Fruit fly (Drosophila melanogaster) whole organism, embryonic: ENCODE data around the gene Cpr73D.

Experiments
- B-H1 ChIP-seq: fragments of 200-800 bp; sonication (Bioruptor generic); IDR thresholded peaks from 3 replicates; pipeline ENCODE4 v1.3.6; 2022; ENCODE audit warnings: missing biosample characterization, missing genetic modification characterization
- Bdp1 ChIP-seq: fragments of 200-800 bp; sonication (Bioruptor generic); optimal IDR thresholded peaks from 3 replicates; lab custom pipeline; 2016; ENCODE audit warnings: missing biosample characterization, missing genetic modification characterization
- Blimp-1 ChIP-seq: fragments of 200-800 bp; sonication (Bioruptor generic); optimal IDR thresholded peaks from 3 replicates; lab custom pipeline; 2018; ENCODE audit warnings: missing biosample characterization, missing genetic modification characterization, mild to moderate bottlenecking, moderate library complexity, missing genetic modification reagents
- CG10147 ChIP-seq: fragments of 200-800 bp; sonication (Bioruptor generic); optimal IDR thresholded peaks from 2 replicates; lab custom pipeline; 2019; ENCODE audit warnings: missing biosample characterization, mild to moderate bottlenecking, missing genetic modification characterization, moderate library complexity
- CG10979 ChIP-seq: fragments of 200-800 bp; sonication (Bioruptor generic); optimal IDR thresholded peaks from 2 replicates; lab custom pipeline; 2018; ENCODE audit warnings: missing biosample characterization, mild to moderate bottlenecking, missing genetic modification characterization, moderate library complexity
- CG11093 ChIP-seq: fragments of 200-800 bp; sonication (Bioruptor generic); IDR thresholded peaks from 3 replicates; pipeline ENCODE4 v1.3.6; 2022; ENCODE audit warnings: missing biosample characterization, missing genetic modification characterization
- CG11504 ChIP-seq: fragments of 200-800 bp; sonication (Bioruptor generic); optimal IDR thresholded peaks from 3 replicates; lab custom pipeline; 2019; ENCODE audit warnings: missing biosample characterization, mild to moderate bottlenecking, missing genetic modification characterization, moderate library complexity
- CG12104 ChIP-seq: fragments of 200-800 bp; sonication (Bioruptor generic); optimal IDR thresholded peaks from 3 replicates; lab custom pipeline; 2016; ENCODE audit warnings: missing biosample characterization, missing genetic modification characterization
- CG12236 ChIP-seq: fragments of 200-800 bp; sonication (Bioruptor generic); optimal IDR thresholded peaks from 2 replicates; lab custom pipeline; 2016; ENCODE audit warnings: missing biosample characterization, missing genetic modification characterization
- CG14441 ChIP-seq: fragments of 200-800 bp; sonication (Bioruptor generic); IDR thresholded peaks from 2 replicates; pipeline ENCODE4 v1.3.6; 2022; ENCODE audit warnings: missing biosample characterization, missing genetic modification characterization
- CG15514 ChIP-seq: fragments of 200-800 bp; sonication (Bioruptor generic); optimal IDR thresholded peaks from 3 replicates; lab custom pipeline; 2017; ENCODE audit warnings: missing biosample characterization, missing genetic modification characterization, mild to moderate bottlenecking, moderate library complexity, missing genetic modification reagents
- CG15601 ChIP-seq: fragments of 200-800 bp; sonication (Bioruptor generic); optimal IDR thresholded peaks from 3 replicates; lab custom pipeline; 2019; ENCODE audit warnings: missing biosample characterization, mild to moderate bottlenecking, missing genetic modification characterization, moderate library complexity
- CG17359 ChIP-seq: fragments of 200-800 bp; sonication (Bioruptor generic); optimal IDR thresholded peaks from 3 replicates; lab custom pipeline; 2018; ENCODE audit warnings: missing biosample characterization, mild to moderate bottlenecking, missing genetic modification characterization, moderate library complexity
- CG18599 ChIP-seq: fragments of 200-800 bp; sonication (Bioruptor generic); optimal IDR thresholded peaks from 3 replicates; lab custom pipeline; 2017; ENCODE audit warnings: missing biosample characterization, missing genetic modification characterization, mild to moderate bottlenecking, moderate library complexity, missing genetic modification reagents
- CG31441 ChIP-seq: fragments of 200-800 bp; sonication (Bioruptor generic); IDR thresholded peaks from 2 replicates; pipeline ENCODE4 v1.3.6; 2022; ENCODE audit warnings: missing biosample characterization, missing genetic modification characterization
- CG3163 ChIP-seq: fragments of 200-800 bp; sonication (Bioruptor generic); optimal IDR thresholded peaks from 3 replicates; lab custom pipeline; 2016; ENCODE audit warnings: missing biosample characterization, missing genetic modification characterization
- CG32767 ChIP-seq: fragments of 200-800 bp; sonication (Bioruptor generic); IDR thresholded peaks from 2 replicates; pipeline ENCODE4 v1.3.6; 2022; ENCODE audit warnings: missing biosample characterization, missing genetic modification characterization
- CG32772 ChIP-seq: fragments of 200-800 bp; sonication (Bioruptor generic); IDR thresholded peaks from 2 replicates; pipeline ENCODE4 v1.3.6; 2022; ENCODE audit warnings: missing biosample characterization, missing genetic modification characterization
- CG4328 ChIP-seq: fragments of 200-800 bp; sonication (Bioruptor generic); optimal IDR thresholded peaks from 3 replicates; lab custom pipeline; 2017; ENCODE audit warnings: missing biosample characterization, missing genetic modification reagents, missing genetic modification characterization
- CG5953 ChIP-seq: fragments of 200-800 bp; sonication (Bioruptor generic); IDR thresholded peaks from 2 replicates; pipeline ENCODE4 v1.3.6; 2022; ENCODE audit warnings: missing biosample characterization, missing genetic modification characterization
- CG6765 ChIP-seq: fragments of 200-800 bp; sonication (Bioruptor generic); optimal IDR thresholded peaks from 3 replicates; lab custom pipeline; 2017; ENCODE audit warnings: missing biosample characterization, mild to moderate bottlenecking, missing genetic modification characterization
- CG7839 ChIP-seq: fragments of 200-800 bp; sonication (Bioruptor generic); optimal IDR thresholded peaks from 3 replicates; lab custom pipeline; 2018; ENCODE audit warnings: missing biosample characterization, mild to moderate bottlenecking, missing genetic modification characterization, moderate library complexity
- CG8359 ChIP-seq: fragments of 200-800 bp; sonication (Bioruptor generic); optimal IDR thresholded peaks from 2 replicates; lab custom pipeline; 2017; ENCODE audit warnings: missing biosample characterization, mild to moderate bottlenecking, missing genetic modification characterization, borderline replicate concordance
- CkIIα-i1 ChIP-seq: fragments of 200-800 bp; sonication (Bioruptor generic); IDR thresholded peaks from 2 replicates; pipeline ENCODE4 v1.3.6; 2022; ENCODE audit warnings: missing biosample characterization, missing genetic modification characterization
- Dek ChIP-seq: fragments of 200-800 bp; sonication (Bioruptor generic); optimal IDR thresholded peaks from 3 replicates; lab custom pipeline; 2019; ENCODE audit warnings: missing biosample characterization, mild to moderate bottlenecking, missing genetic modification characterization, moderate library complexity
- Dll ChIP-seq: fragments of 200-800 bp; sonication (Bioruptor generic); IDR thresholded peaks from 4 replicates; pipeline ENCODE4 v1.3.6; 2022; ENCODE audit warnings: missing biosample characterization, missing genetic modification characterization; ENCODE audit not compliant: partially characterized antibody
- Elba2 ChIP-seq: fragments of 200-800 bp; sonication (Bioruptor generic); optimal IDR thresholded peaks from 3 replicates; lab custom pipeline; 2016; ENCODE audit warnings: missing biosample characterization, missing genetic modification characterization
- Fer1 ChIP-seq: fragments of 200-800 bp; sonication (Bioruptor generic); optimal IDR thresholded peaks from 2 replicates; lab custom pipeline; 2017; ENCODE audit warnings: missing biosample characterization, mild to moderate bottlenecking, missing genetic modification characterization
- HHEX ChIP-seq: fragments of 200-800 bp; sonication (Bioruptor generic); optimal IDR thresholded peaks from 3 replicates; lab custom pipeline; 2017; ENCODE audit warnings: missing biosample characterization, mild to moderate bottlenecking, missing genetic modification characterization, missing genetic modification reagents
- Hey ChIP-seq: fragments of 200-800 bp; sonication (Bioruptor generic); optimal IDR thresholded peaks from 3 replicates; lab custom pipeline; 2018; ENCODE audit warnings: missing biosample characterization, mild to moderate bottlenecking, missing genetic modification characterization
- Hmx ChIP-seq: fragments of 200-800 bp; sonication (Bioruptor generic); optimal IDR thresholded peaks from 2 replicates; lab custom pipeline; 2016; ENCODE audit warnings: missing biosample characterization, missing genetic modification characterization
- Med ChIP-seq: fragments of 200-800 bp; sonication (Bioruptor generic); peaks from one replicate; lab custom pipeline; 2016; ENCODE audit warnings: missing biosample characterization, missing genetic modification characterization, mild to moderate bottlenecking, inconsistent platforms, moderate library complexity
- Ptx1 ChIP-seq: fragments of 200-800 bp; sonication (Bioruptor generic); IDR thresholded peaks from 2 replicates; pipeline ENCODE4 v1.3.6; 2022; ENCODE audit warnings: missing biosample characterization, missing genetic modification characterization
- Rx ChIP-seq: fragments of 200-800 bp; sonication (Bioruptor generic); IDR thresholded peaks from 2 replicates; pipeline ENCODE4 v1.3.6; 2022; ENCODE audit warnings: missing biosample characterization, missing genetic modification characterization
- Xbp1 ChIP-seq: fragments of 200-800 bp; sonication (Bioruptor generic); optimal IDR thresholded peaks from 3 replicates; lab custom pipeline; 2016; ENCODE audit warnings: missing biosample characterization, mild to moderate bottlenecking, missing genetic modification characterization
- al ChIP-seq: fragments of 200-800 bp; sonication (Bioruptor generic); IDR thresholded peaks from 2 replicates; pipeline ENCODE4 v1.3.6; 2022; ENCODE audit warnings: missing biosample characterization, missing genetic modification characterization
- bcd ChIP-seq: fragments of 200-800 bp; sonication (Bioruptor generic); optimal IDR thresholded peaks from 2 replicates; lab custom pipeline; 2017; ENCODE audit warnings: missing biosample characterization, mild to moderate bottlenecking, missing genetic modification characterization
- bsh ChIP-seq, 2 experiments: fragments of 200-800 bp; sonication (Bioruptor generic); optimal IDR thresholded peaks; 2 replicates each; lab custom pipeline; 2017 to 2018; ENCODE audit warnings: mild to moderate bottlenecking in 2 of 2, missing biosample characterization in 2 of 2, missing genetic modification characterization in 2 of 2, moderate library complexity in 1 of 2
- croc ChIP-seq: fragments of 200-800 bp; sonication (Bioruptor generic); conservative IDR thresholded peaks from 3 replicates; pipeline ENCODE4 v1.3.6; 2022; ENCODE audit warnings: missing biosample characterization, missing genetic modification characterization
- crol ChIP-seq: fragments of 200-800 bp; sonication (Bioruptor generic); IDR thresholded peaks from 2 replicates; pipeline ENCODE4 v1.3.6; 2022; ENCODE audit warnings: missing biosample characterization, missing genetic modification characterization
- dmrt99B ChIP-seq: fragments of 200-800 bp; sonication (Bioruptor generic); optimal IDR thresholded peaks from 2 replicates; lab custom pipeline; 2018; ENCODE audit warnings: missing biosample characterization, mild to moderate bottlenecking, missing genetic modification characterization, moderate library complexity
- fd102C ChIP-seq: fragments of 200-800 bp; sonication (Bioruptor generic); optimal IDR thresholded peaks from 2 replicates; lab custom pipeline; 2018; ENCODE audit warnings: missing biosample characterization, mild to moderate bottlenecking, missing genetic modification characterization, moderate library complexity
- fd96Cb ChIP-seq: fragments of 200-800 bp; sonication (Bioruptor generic); optimal IDR thresholded peaks from 2 replicates; lab custom pipeline; 2018; ENCODE audit warnings: missing biosample characterization, mild to moderate bottlenecking, missing genetic modification characterization, moderate library complexity
- row ChIP-seq: fragments of 200-800 bp; sonication (Bioruptor generic); IDR thresholded peaks from 3 replicates; pipeline ENCODE4 v1.3.6; 2022; ENCODE audit warnings: missing biosample characterization, missing genetic modification characterization
- sens ChIP-seq: fragments of 200-800 bp; sonication (Bioruptor generic); peaks from one replicate; lab custom pipeline; 2016; ENCODE audit warnings: missing biosample characterization, missing genetic modification characterization
- ssp ChIP-seq: fragments of 200-800 bp; sonication (Bioruptor generic); IDR thresholded peaks from 2 replicates; pipeline ENCODE4 v1.3.6; 2022; ENCODE audit warnings: missing biosample characterization, missing genetic modification characterization
- tap ChIP-seq: fragments of 200-800 bp; optimal IDR thresholded peaks from 3 replicates; lab custom pipeline; 2019; ENCODE audit warnings: missing biosample characterization, mild to moderate bottlenecking, missing genetic modification characterization, moderate library complexity
- twi ChIP-seq: fragments of 200-800 bp; optimal IDR thresholded peaks from 2 replicates; lab custom pipeline; 2019; ENCODE audit warnings: missing biosample characterization, mild to moderate bottlenecking, missing genetic modification characterization, moderate library complexity
- zfh1 ChIP-seq: fragments of 200-800 bp; sonication (Bioruptor generic); IDR thresholded peaks from 3 replicates; pipeline ENCODE4 v1.3.6; 2022; ENCODE audit warnings: missing biosample characterization, missing genetic modification characterization

Gene Cpr73D

dm6 chr3L:16893647-16894046 is 63.8 kb downstream of the Cpr73D start (continued):
- TF ChIP-seq CG14441 (GFP tag; lab: Robert Waterston, UW) (peak; percentile 35; the same call in 1 of the 2 replicates), Bdp1 (no peak), Dek (tag; lab: Kevin White, UChicago) (peak; percentile 7), CG15514 (peak; percentile 19), CG15601 (tag; lab: Kevin White, UChicago) (no peak), HHEX (GFP tag; lab: Kevin White, UChicago) (peak; percentile 19), tap (tag; lab: Kevin White, UChicago) (no peak), Ptx1 (GFP tag; lab: Robert Waterston, UW) (peak; percentile 41; the same call in 1 of the 2 replicates), al (GFP tag; lab: Robert Waterston, UW) (0 out of 2 replicates have a peak, but pooled peaks have one; percentile 9), CG6765 (peak; percentile 5), CG18599 (GFP tag; lab: Kevin White, UChicago) (peak; percentile 60), Med (GFP tag; lab: Kevin White, UChicago) (peak; percentile 76), bcd (GFP tag; lab: Kevin White, UChicago) (peak; percentile 1)

dm6 chr3L:16892728-16893271 is 64.7 kb downstream of the Cpr73D start:
- TF ChIP-seq CG32767 (GFP tag; lab: Robert Waterston, UW): no peak
- no peak for TF ChIP-seq CG11093
- TF ChIP-seq Hey (tag; lab: Kevin White, UChicago): no peak
- TF ChIP-seq dmrt99B: peak; percentile 35
- peak; percentile 60 for TF ChIP-seq Blimp-1
- no peak for TF ChIP-seq CG12104
- peak; percentile 6 for TF ChIP-seq CG8359 (GFP tag; lab: Kevin White, UChicago)
- no peak for TF ChIP-seq CG12236
- TF ChIP-seq croc (GFP tag; lab: Robert Waterston, UW): no peak
- peak; percentile 26; the same call in 1 of the 3 replicates for TF ChIP-seq zfh1 (GFP tag; lab: Robert Waterston, UW)
- TF ChIP-seq CG7839 (tag; lab: Kevin White, UChicago): no peak
- peak in 1 of 2 experiments; percentile 58 for TF ChIP-seq bsh (GFP tag; optimal IDR thresholded peaks at IDR 0.05; lab: Kevin White, UChicago)
- peak; percentile 24 for TF ChIP-seq fd96Cb (tag; lab: Kevin White, UChicago)
- peak; percentile 14 for TF ChIP-seq CG10979
- TF ChIP-seq Rx (GFP tag; lab: Robert Waterston, UW): no peak
- peak; percentile 30 for TF ChIP-seq CG17359 (tag; lab: Kevin White, UChicago)
- TF ChIP-seq ssp (GFP tag; lab: Robert Waterston, UW): no peak
- 0 out of 2 replicates have a peak, but pooled peaks have one; percentile 18 for TF ChIP-seq CG32772 (GFP tag; lab: Robert Waterston, UW)
- no peak for TF ChIP-seq Dll
- no peak for TF ChIP-seq CkIIα-i1
- TF ChIP-seq twi (tag; lab: Kevin White, UChicago): no peak
- TF ChIP-seq CG4328 (GFP tag; lab: Kevin White, UChicago): no peak
- TF ChIP-seq Hmx: no peak
- no peak; the same call in 1 of the 2 replicates for TF ChIP-seq crol (GFP tag; lab: Robert Waterston, UW)
- TF ChIP-seq sens (GFP tag; lab: Kevin White, UChicago): no peak
- no peak for TF ChIP-seq Elba2 (GFP tag; lab: Kevin White, UChicago)
- TF ChIP-seq B-H1: no peak
- TF ChIP-seq CG3163 (GFP tag; lab: Kevin White, UChicago): no peak
- TF ChIP-seq CG31441 (GFP tag; lab: Robert Waterston, UW): 0 out of 2 replicates have a peak, but pooled peaks have one; percentile 14
- 0 out of 3 replicates have a peak, but pooled peaks have one; percentile 16 for TF ChIP-seq row
- TF ChIP-seq CG11504 (tag; lab: Kevin White, UChicago): peak; percentile 35
- TF ChIP-seq fd102C: no peak
- TF ChIP-seq CG10147 (GFP tag; lab: Kevin White, UChicago): no peak
- no peak for TF ChIP-seq Fer1
- no peak for TF ChIP-seq Xbp1 (GFP tag; lab: Kevin White, UChicago)
- no peak for TF ChIP-seq CG5953
